Fruit fly (Drosophila melanogaster) S2 (cell line): Measurements from ENCODE around the gene CG8833.

Experiments used
- CG8478 ChIP-seq: fragments of >200 bp; optimal IDR thresholded peaks from 2 replicates; lab custom pipeline; 2018
- CTCF ChIP-seq, 2 experiments: fragments of >200 bp; optimal IDR thresholded peaks; 2 replicates each; lab custom pipeline; 2018

The CG8833 gene

DNA sequence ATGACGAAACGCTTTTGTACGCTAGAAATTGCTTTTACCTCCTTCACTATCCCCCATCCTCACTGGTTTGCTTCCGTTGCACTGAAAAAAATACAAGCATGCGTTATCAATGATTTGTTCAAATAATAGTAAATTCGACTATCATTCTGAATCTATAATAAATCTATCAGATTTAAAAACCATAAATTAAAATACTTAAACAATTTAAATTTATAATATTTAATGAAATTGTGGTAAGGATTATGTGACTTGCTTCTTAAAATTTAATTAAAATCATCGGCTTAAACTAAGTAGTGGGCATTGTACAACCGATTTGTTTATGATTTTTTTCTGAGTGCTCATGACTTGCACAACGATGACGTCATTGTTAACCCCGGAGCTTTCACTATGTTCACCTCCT is 23.3 kb downstream of the CG8833 start:
- no peak for TF ChIP-seq CTCF (optimal IDR thresholded peaks at IDR 0.05; lab: Kevin White, UChicago)
- TF ChIP-seq CG8478 (lab: Kevin White, UChicago) = no peak

DNA sequence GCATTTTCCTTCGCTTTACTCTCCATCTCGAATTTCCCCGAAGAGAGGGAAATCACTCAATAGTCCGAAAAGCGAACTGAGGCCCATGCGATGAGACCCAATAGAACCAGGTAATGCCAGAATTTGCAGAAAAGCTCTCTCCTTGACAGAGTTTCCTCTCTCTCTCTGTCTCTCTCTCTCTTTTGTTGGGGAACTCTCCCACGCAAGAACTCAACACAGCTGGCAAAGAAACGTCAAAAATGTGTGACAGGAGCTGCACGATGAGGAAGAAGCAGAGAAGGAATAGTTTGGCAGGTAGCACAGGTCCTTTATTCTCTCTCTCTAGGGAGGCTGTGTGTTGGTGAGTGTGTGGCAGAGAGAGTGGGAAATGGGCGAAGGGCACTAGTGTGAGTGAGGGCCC is 24.4 kb downstream of the CG8833 start:
- TF ChIP-seq CG8478 (lab: Kevin White, UChicago) (no peak), CTCF (optimal IDR thresholded peaks at IDR 0.05; lab: Kevin White, UChicago) (no peak)

DNA sequence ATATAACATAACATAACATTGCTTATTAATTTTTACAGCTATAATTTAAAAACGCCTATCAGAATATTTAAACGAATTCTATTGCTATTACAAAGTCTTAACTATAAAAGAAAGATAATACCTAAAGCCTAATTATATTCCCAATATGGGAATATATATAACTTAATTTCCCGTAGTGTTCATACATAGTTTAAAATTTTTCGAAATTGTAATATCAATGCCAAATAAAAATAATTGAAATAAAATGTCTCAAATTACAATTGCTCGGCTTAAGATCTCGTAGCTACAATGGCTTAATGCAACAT is 24.8 kb downstream of the CG8833 start:
- TF ChIP-seq CG8478 (lab: Kevin White, UChicago) (no peak), CTCF (optimal IDR thresholded peaks at IDR 0.05; lab: Kevin White, UChicago) (no peak)

DNA sequence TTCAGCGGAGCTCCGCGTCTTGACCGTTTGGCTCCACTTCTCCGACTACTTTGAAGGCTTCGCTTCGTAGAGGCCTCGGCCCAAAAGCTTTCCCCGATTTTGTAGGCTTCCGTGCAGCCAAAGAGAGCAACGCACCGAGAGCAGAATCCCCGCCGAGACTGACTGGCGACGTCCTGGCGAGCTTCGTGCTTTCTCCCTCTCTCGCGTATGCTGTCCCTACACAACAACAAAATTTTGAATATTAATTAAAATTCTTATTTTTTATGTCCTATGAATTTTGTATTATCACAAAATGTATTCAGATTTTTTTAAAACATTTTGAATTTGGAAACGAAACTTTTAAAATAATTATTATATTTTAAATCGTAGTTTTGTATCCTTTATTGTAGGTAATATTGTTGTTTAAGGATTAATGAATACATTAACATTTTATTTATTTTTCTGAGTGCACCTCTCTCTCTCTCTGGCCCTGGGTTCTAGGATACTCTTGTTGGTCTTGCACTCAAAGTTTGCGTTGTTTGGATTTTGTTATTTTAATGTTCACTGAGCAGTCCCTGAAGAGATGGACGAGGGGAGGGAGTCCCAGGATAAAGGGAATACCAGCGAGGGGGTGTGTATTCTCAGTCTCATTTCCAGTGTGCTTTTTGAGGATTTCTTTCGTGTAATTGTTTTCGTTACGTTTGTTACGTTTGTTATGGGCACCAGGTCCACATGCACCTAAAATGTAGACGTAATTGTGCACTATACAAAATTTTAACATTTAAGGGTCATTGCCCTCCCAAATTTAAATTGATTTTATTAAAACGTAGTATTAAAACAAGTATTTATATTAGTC is 25.4 kb downstream of the CG8833 start, which contains the start of gene dysc:
dysc (minus strand) TSS at position 51 of the 835 bp plus-strand sequence.
- TF ChIP-seq CG8478 (lab: Kevin White, UChicago) = no peak
- no peak for TF ChIP-seq CTCF (optimal IDR thresholded peaks at IDR 0.05; lab: Kevin White, UChicago)

- TF ChIP-seq CTCF (optimal IDR thresholded peaks at IDR 0.05; lab: Kevin White, UChicago) (no peak), CG8478 (lab: Kevin White, UChicago) (no peak)
Measured at dm6 chr3L:13900635-13901034, 28.2 kb downstream of the CG8833 start.

- TF ChIP-seq CTCF (optimal IDR thresholded peaks at IDR 0.05; lab: Kevin White, UChicago) (no peak), CG8478 (lab: Kevin White, UChicago) (no peak)
Measured at dm6 chr3L:13887092-13887491, 41.7 kb downstream of the CG8833 start.

DNA sequence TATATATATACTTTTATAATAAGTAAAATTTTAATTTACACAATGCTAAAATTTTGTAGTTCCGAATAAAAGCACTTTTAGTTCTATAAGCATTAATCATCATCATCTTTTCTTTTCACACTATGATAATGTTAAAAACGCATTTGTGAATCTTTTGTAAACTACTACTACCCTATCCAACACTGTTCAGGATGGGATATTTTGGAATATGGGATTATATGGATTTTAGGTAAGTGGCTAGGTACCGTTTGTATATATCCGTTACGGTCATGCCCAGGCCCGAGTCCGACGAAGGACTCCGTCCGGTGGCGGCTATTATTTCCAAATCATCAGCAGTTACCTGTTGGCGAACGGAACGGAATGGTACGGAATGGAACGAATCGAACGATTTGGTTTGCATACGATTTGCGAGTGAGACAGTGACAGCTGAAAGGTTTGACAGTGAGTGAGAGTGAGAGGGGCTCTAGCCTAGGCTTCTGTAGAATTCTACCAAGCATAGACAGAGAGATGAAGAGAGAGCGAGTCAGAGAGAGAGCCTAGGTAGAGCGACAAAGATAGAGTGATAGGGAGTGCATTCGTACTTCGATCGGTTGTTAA is 44.2 kb downstream of the CG8833 start:
- TF ChIP-seq CG8478 (lab: Kevin White, UChicago) = no peak
- TF ChIP-seq CTCF (optimal IDR thresholded peaks at IDR 0.05; lab: Kevin White, UChicago) = no peak

dm6 chr3L:13882532-13882931 is 46.3 kb downstream of the CG8833 start:
- TF ChIP-seq CTCF (optimal IDR thresholded peaks at IDR 0.05; lab: Kevin White, UChicago) (no peak), CG8478 (lab: Kevin White, UChicago) (no peak)

DNA sequence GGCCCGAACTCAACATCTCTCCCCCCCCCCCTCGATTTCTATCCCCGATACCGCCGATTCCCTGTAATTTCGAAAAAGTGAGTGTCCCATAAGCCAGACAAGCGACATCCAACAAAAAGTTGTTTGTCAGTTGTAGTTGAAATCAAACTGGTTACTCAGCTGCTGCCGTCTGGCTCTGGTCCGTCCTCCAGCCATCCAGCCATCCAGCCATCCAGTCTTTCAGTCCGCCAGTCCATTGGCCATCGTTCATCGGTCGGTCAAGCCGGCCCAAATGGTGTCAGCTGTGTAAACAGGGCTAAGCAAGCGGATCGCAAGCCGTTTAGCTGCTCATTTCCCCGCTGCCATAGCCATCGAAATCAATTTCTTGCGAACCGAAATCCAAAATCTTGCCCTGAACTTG is 47.2 kb downstream of the CG8833 start:
- no peak for TF ChIP-seq CG8478 (lab: Kevin White, UChicago)
- TF ChIP-seq CTCF (optimal IDR thresholded peaks at IDR 0.05; lab: Kevin White, UChicago) = no peak

DNA sequence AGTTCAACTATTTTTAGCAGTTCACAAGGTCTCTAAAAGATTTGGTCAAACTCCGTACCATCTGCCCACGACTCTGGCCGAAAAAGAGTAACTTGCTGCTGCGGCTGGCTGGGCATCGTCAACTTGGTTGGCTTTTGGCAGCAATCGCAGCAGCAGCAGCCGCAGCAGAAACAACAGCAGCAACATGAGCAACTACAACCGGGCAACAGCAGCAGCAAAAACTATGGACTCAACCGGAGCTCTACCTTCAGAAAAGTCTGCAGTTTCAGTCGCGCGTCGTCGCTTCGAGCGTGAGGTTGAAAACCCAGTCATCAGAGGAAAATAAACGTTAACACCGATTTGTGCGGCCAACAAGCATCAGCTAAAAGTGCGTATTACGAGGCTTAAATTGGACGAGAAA is 50.1 kb downstream of the CG8833 start, which contains the start of gene CG13737:
CG13737 (plus strand) TSS at position 266 of the 400 bp plus-strand sequence.
- TF ChIP-seq CG8478 (lab: Kevin White, UChicago) (no peak), CTCF (optimal IDR thresholded peaks at IDR 0.05; lab: Kevin White, UChicago) (no peak)

dm6 chr3L:13877904-13878303 is 50.9 kb downstream of the CG8833 start:
- TF ChIP-seq CTCF (optimal IDR thresholded peaks at IDR 0.05; lab: Kevin White, UChicago) (no peak), CG8478 (lab: Kevin White, UChicago) (no peak)

DNA sequence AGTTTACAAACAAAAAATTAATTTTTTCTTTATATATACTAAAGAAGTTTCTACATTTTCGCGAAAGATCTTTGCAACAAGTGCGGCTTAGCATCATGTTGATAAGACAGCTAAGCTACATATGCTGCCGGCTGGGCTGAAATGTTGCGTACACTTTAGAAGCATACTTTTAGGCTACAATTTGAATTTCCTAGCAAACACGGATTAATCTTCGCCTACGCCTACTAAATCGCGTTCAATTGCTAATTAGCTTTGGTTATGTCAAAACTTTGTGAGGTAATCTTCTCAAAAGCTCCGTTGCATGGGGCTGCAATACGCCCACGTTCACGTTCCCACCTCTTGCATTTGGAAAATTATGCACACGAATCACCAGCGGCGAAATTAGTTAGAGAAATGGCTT is 51.8 kb downstream of the CG8833 start:
- TF ChIP-seq CG8478 (lab: Kevin White, UChicago) (no peak), CTCF (optimal IDR thresholded peaks at IDR 0.05; lab: Kevin White, UChicago) (no peak)
